Fruit fly (Drosophila melanogaster): ENCODE data around the gene GAA1.

GAA1 gene

DNA sequence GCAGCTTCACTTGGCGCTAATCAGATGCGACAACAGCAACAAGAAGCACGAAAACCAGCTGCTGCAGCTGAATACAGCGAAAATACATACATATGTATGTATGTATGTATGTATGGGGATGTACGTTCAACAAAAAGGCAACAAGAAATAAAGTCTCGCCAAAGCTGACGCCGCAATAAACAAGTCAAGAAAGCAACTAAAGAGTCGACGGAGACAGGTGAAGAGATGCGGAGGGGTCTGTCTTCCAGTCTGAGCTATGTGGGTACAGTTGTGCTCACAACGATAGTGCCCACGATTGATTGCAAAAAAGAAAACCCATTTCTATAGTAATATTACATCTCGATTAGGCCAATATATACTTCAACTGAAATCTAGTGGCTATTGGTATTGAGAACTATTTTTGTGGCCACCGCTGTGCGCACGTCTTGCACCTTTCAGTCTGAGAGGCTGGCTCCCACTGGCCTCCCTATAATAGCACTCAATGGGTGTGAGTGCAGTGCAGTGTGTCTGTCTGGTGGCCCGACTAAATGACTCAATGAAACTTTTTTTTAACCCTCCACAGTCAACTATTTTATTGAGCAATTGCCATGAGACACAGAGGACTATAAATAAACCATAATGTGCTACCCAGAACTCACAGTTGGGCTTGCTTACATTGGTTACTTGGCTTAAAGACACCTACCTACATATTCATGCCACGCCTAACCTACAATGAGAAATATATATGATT, 22.8 kb upstream of the GAA1 start (continued):
- peak; percentile 67 for TF ChIP-seq CG10147 (GFP tag; optimal IDR thresholded peaks at IDR 0.05)
- TF ChIP-seq Taf1 (GFP tag; IDR thresholded peaks at IDR 0.05), result peak; percentile 84
- peak; percentile 87 for TF ChIP-seq sqz (GFP tag; optimal IDR thresholded peaks at IDR 0.05)
- no peak for TF ChIP-seq ato (GFP tag; IDR thresholded peaks at IDR 0.05; ENCODE audit: partially characterized antibody)
- TF ChIP-seq repo (GFP tag; optimal IDR thresholded peaks at IDR 0.05), result peak; percentile 93
- peak; percentile 96 for TF ChIP-seq sisA (GFP tag; IDR thresholded peaks at IDR 0.05)
- TF ChIP-seq CG8388 (GFP tag; optimal IDR thresholded peaks at IDR 0.05), result peak; percentile 89
- TF ChIP-seq pan (optimal IDR thresholded peaks at IDR 0.05), result no peak
- peak in 1 of 2 experiments; percentile 92 for TF ChIP-seq pan (GFP tag; optimal IDR thresholded peaks at IDR 0.05 in 1 of 2, IDR thresholded peaks at IDR 0.05 in 1 of 2)
- peak; percentile 15 for TF ChIP-seq CG15696 (tag; optimal IDR thresholded peaks at IDR 0.05)
- TF ChIP-seq MTF-1 (GFP tag; optimal IDR thresholded peaks at IDR 0.05; ENCODE audit: borderline replicate concordance), result peak; percentile 81
- peak; percentile 69 for TF ChIP-seq CG4617 (GFP tag; optimal IDR thresholded peaks at IDR 0.05; ENCODE audit: borderline replicate concordance)
- TF ChIP-seq CG11696 (GFP tag; IDR thresholded peaks at IDR 0.05), result peak; percentile 96
- TF ChIP-seq NC2α (GFP tag; optimal IDR thresholded peaks at IDR 0.05), result peak; percentile 78
- TF ChIP-seq C15 (GFP tag; IDR thresholded peaks at IDR 0.05), result peak; percentile 64; the same call in 1 of the 3 replicates
- TF ChIP-seq ash1 (GFP tag; optimal IDR thresholded peaks at IDR 0.05), result peak; percentile 23
- peak; percentile 57 for TF ChIP-seq CG6683 (GFP tag; optimal IDR thresholded peaks at IDR 0.05)
- TF ChIP-seq Mes4 (GFP tag; optimal IDR thresholded peaks at IDR 0.05), result peak; percentile 84
- TF ChIP-seq cg (GFP tag; optimal IDR thresholded peaks at IDR 0.05), result no peak
- peak; percentile 87 for TF ChIP-seq CG32532 (GFP tag; IDR thresholded peaks at IDR 0.05)
- peak; percentile 84 for TF ChIP-seq CG18619 (GFP tag; optimal IDR thresholded peaks at IDR 0.05)
- TF ChIP-seq CG14441 (GFP tag; IDR thresholded peaks at IDR 0.05), result peak; percentile 86
- TF ChIP-seq bbx (GFP tag; IDR thresholded peaks at IDR 0.05; ENCODE audit: partially characterized antibody), result no peak
- TF ChIP-seq CG15479 (GFP tag; optimal IDR thresholded peaks at IDR 0.05), result no peak
- peak; percentile 94 for TF ChIP-seq CG5245 (GFP tag; optimal IDR thresholded peaks at IDR 0.05)
- TF ChIP-seq Hr39 (optimal IDR thresholded peaks at IDR 0.05), result no peak
- TF ChIP-seq sd (tag; optimal IDR thresholded peaks at IDR 0.05), result peak; percentile 67
- peak; percentile 83 for TF ChIP-seq CG1602 (GFP tag; optimal IDR thresholded peaks at IDR 0.05)
- TF ChIP-seq ap (GFP tag; IDR thresholded peaks at IDR 0.05), result peak; percentile 94
- peak; percentile 84 for TF ChIP-seq PHDP (tag; optimal IDR thresholded peaks at IDR 0.05)
- no peak for TF ChIP-seq ftz-f1 (GFP tag; optimal IDR thresholded peaks at IDR 0.05)
- TF ChIP-seq Mrtf (GFP tag; IDR thresholded peaks at IDR 0.05), result peak; percentile 91
- TF ChIP-seq Bteb2 (GFP tag; optimal IDR thresholded peaks at IDR 0.05), result peak; percentile 77
- TF ChIP-seq Rx (GFP tag; IDR thresholded peaks at IDR 0.05), result peak; percentile 92
- peak; percentile 72 for TF ChIP-seq CG2120 (GFP tag; optimal IDR thresholded peaks at IDR 0.05)
- TF ChIP-seq CG3407 (GFP tag; optimal IDR thresholded peaks at IDR 0.05), result peak; percentile 87
- peak; percentile 91 for TF ChIP-seq stc (GFP tag; IDR thresholded peaks at IDR 0.05)
- TF ChIP-seq unc-4 (GFP tag; IDR thresholded peaks at IDR 0.05; ENCODE audit: partially characterized antibody), result no peak
- no peak for TF ChIP-seq Opbp (GFP tag; IDR thresholded peaks at IDR 0.05; ENCODE audit: partially characterized antibody)
- peak; percentile 21 for TF ChIP-seq MESR4 (GFP tag; optimal IDR thresholded peaks at IDR 0.05)
- peak; percentile 67 to 88 for TF ChIP-seq Hr51 (GFP tag; optimal IDR thresholded peaks at IDR 0.05)
- peak; percentile 92 for TF ChIP-seq CG11504 (tag; optimal IDR thresholded peaks at IDR 0.05)
- TF ChIP-seq kay (GFP tag; optimal IDR thresholded peaks at IDR 0.05), result peak; percentile 74
- peak; percentile 82 for TF ChIP-seq eyg (GFP tag; optimal IDR thresholded peaks at IDR 0.05)
- TF ChIP-seq CG10462 (GFP tag; optimal IDR thresholded peaks at IDR 0.05), result peak; percentile 81
- TF ChIP-seq CoRest (tag; optimal IDR thresholded peaks at IDR 0.05), result peak; percentile 81
- TF ChIP-seq CG1647 (GFP tag; optimal IDR thresholded peaks at IDR 0.05), result peak; percentile 85
- TF ChIP-seq dan (GFP tag; IDR thresholded peaks at IDR 0.05), result peak; percentile 69
- TF ChIP-seq Hand (GFP tag; optimal IDR thresholded peaks at IDR 0.05), result peak; percentile 59

All from whole organism, embryonic.